Worm (Caenorhabditis elegans) whole organism, late embryonic: ENCODE data around the gene gcsh-1.

Experiments used
- C08G9.2 ChIP-seq: sonication (generic microtip); optimal IDR thresholded peaks from 2 replicates; lab custom pipeline; 2016; ENCODE audit warnings: mild to moderate bottlenecking, missing genetic modification characterization, moderate library complexity, missing compliant biosample characterization
- F13H6.1 ChIP-seq: sonication (generic microtip); optimal IDR thresholded peaks from 2 replicates; lab custom pipeline; 2016; ENCODE audit warnings: missing genetic modification characterization, missing compliant biosample characterization
- K09A11.1 ChIP-seq: sonication (generic microtip); optimal IDR thresholded peaks from 2 replicates; lab custom pipeline; 2017; ENCODE audit warnings: antibody characterized with exemption, mild to moderate bottlenecking, missing genetic modification characterization, missing compliant biosample characterization; ENCODE audit not compliant: insufficient read depth
- T23F11.4 ChIP-seq: fragments of 200-800 bp; sonication (Bioruptor generic); optimal IDR thresholded peaks from 2 replicates; lab custom pipeline; 2018; ENCODE audit warnings: mild to moderate bottlenecking, missing genetic modification characterization, missing compliant biosample characterization
- ama-1 ChIP-seq: fragments of 150-350 bp; optimal IDR thresholded peaks from 2 replicates; lab custom pipeline; 2014
- elt-2 ChIP-seq: sonication (generic microtip); optimal IDR thresholded peaks from 2 replicates; lab custom pipeline; 2016; ENCODE audit warnings: missing genetic modification reagents, missing genetic modification characterization, missing compliant biosample characterization
- gmeb-2 ChIP-seq: sonication (generic microtip); optimal IDR thresholded peaks from 2 replicates; lab custom pipeline; 2016; ENCODE audit warnings: missing genetic modification characterization, inconsistent platforms, missing compliant biosample characterization
- hlh-13 ChIP-seq: fragments of 200-800 bp; sonication (Bioruptor generic); optimal IDR thresholded peaks from 2 replicates; lab custom pipeline; 2018; ENCODE audit warnings: mild to moderate bottlenecking, missing genetic modification characterization, missing compliant biosample characterization
- nfya-1 ChIP-seq: sonication (generic microtip); optimal IDR thresholded peaks from 2 replicates; lab custom pipeline; 2017; ENCODE audit warnings: missing genetic modification characterization, mild to moderate bottlenecking, missing compliant biosample characterization, antibody characterized with exemption, moderate library complexity
- nhr-232 ChIP-seq: sonication (generic microtip); optimal IDR thresholded peaks from 2 replicates; lab custom pipeline; 2016; ENCODE audit warnings: missing genetic modification characterization, missing compliant biosample characterization
- pax-1 ChIP-seq: fragments of 150-350 bp; optimal IDR thresholded peaks from 2 replicates; lab custom pipeline; 2014; ENCODE audit warnings: missing biosample characterization, missing genetic modification characterization
- tbx-2 ChIP-seq: sonication (generic microtip); optimal IDR thresholded peaks from 2 replicates; lab custom pipeline; 2016; ENCODE audit warnings: missing genetic modification characterization, missing compliant biosample characterization

ce11 chrX:14505578-14506353, 9.1 kb downstream of the gcsh-1 start:
- no peak for TF ChIP-seq C08G9.2
- no peak for TF ChIP-seq gmeb-2 (tag; lab: Kevin White, UChicago)
- TF ChIP-seq K09A11.1 = no peak
- no peak for TF ChIP-seq hlh-13 (GFP tag; lab: Kevin White, UChicago)
- TF ChIP-seq nfya-1 (tag; lab: Kevin White, UChicago) = no peak
- no peak for TF ChIP-seq ama-1 (lab: Kevin White, UChicago)
- no peak for TF ChIP-seq T23F11.4 (GFP tag; lab: Kevin White, UChicago)
- peak; percentile 72 for TF ChIP-seq elt-2 (tag; lab: Kevin White, UChicago)
- TF ChIP-seq tbx-2 (tag; lab: Kevin White, UChicago) = peak; percentile 14
- TF ChIP-seq F13H6.1 (tag; lab: Kevin White, UChicago) = no peak
- TF ChIP-seq pax-1 = no peak
- no peak for TF ChIP-seq nhr-232 (tag; lab: Kevin White, UChicago)
